Worm (Caenorhabditis elegans) whole organism, L1 larva: ENCODE data around the gene F26F12.5.

ENCODE experiments used
- aly-2 ChIP-seq: fragments of 150-350 bp; optimal IDR thresholded peaks from 2 replicates; lab custom pipeline; 2014; ENCODE audit warnings: missing biosample characterization, missing genetic modification characterization
- efl-3 ChIP-seq: fragments of 200-800 bp; sonication (Bioruptor generic); optimal IDR thresholded peaks from 2 replicates; lab custom pipeline; 2018; ENCODE audit warnings: mild to moderate bottlenecking, missing genetic modification characterization, missing compliant biosample characterization
- elt-2 ChIP-seq: sonication (generic microtip); optimal IDR thresholded peaks from 2 replicates; lab custom pipeline; 2016; ENCODE audit warnings: missing genetic modification characterization, mild to moderate bottlenecking, inconsistent platforms, missing compliant biosample characterization, missing genetic modification reagents
- hlh-17 ChIP-seq: fragments of 200-800 bp; sonication (Bioruptor generic); optimal IDR thresholded peaks from 2 replicates; lab custom pipeline; 2018; ENCODE audit warnings: missing genetic modification characterization, mild to moderate bottlenecking, missing compliant biosample characterization, moderate library complexity, borderline replicate concordance
- jun-1 ChIP-seq: fragments of 150-350 bp; optimal IDR thresholded peaks from 2 replicates; lab custom pipeline; 2014; ENCODE audit warnings: missing biosample characterization, missing genetic modification reagents, missing genetic modification characterization
- lin-15B ChIP-seq: fragments of 150-350 bp; sonication (generic microtip); optimal IDR thresholded peaks from 3 replicates; lab custom pipeline; 2014; ENCODE audit warnings: missing biosample characterization, missing genetic modification characterization
- lin-39 ChIP-seq: fragments of 150-350 bp; optimal IDR thresholded peaks from 2 replicates; lab custom pipeline; 2014; ENCODE audit warnings: missing biosample characterization, missing genetic modification reagents, missing genetic modification characterization
- mep-1 ChIP-seq: fragments of 150-350 bp; optimal IDR thresholded peaks from 2 replicates; lab custom pipeline; 2014; ENCODE audit warnings: missing biosample characterization, missing genetic modification characterization
- nhr-11 ChIP-seq: fragments of 150-350 bp; optimal IDR thresholded peaks from 2 replicates; lab custom pipeline; 2014; ENCODE audit warnings: missing biosample characterization, missing genetic modification characterization
- nhr-28 ChIP-seq: fragments of 150-350 bp; optimal IDR thresholded peaks from 2 replicates; lab custom pipeline; 2014; ENCODE audit warnings: missing biosample characterization, missing genetic modification characterization
- nhr-71 ChIP-seq: sonication (generic microtip); optimal IDR thresholded peaks from 2 replicates; lab custom pipeline; 2016; ENCODE audit warnings: mild to moderate bottlenecking, missing genetic modification characterization, moderate library complexity, missing compliant biosample characterization
- snpc-4 ChIP-seq: fragments of 150-350 bp; optimal IDR thresholded peaks from 2 replicates; lab custom pipeline; 2014; ENCODE audit warnings: missing biosample characterization, missing genetic modification characterization
- zag-1 ChIP-seq: fragments of 150-350 bp; optimal IDR thresholded peaks from 2 replicates; lab custom pipeline; 2014; ENCODE audit warnings: missing biosample characterization, missing genetic modification characterization
- ztf-11 ChIP-seq, 2 experiments: sonication (generic microtip); optimal IDR thresholded peaks; 2 replicates each; lab custom pipeline; 2016 to 2017; ENCODE audit warnings: missing genetic modification characterization in 2 of 2, missing biosample characterization in 1 of 2, missing compliant biosample characterization in 1 of 2

ce11 chrV:5851631-5852030 lies 13.4 kb downstream of the F26F12.5 start:
- no peak for TF ChIP-seq hlh-17 (GFP tag; lab: Kevin White, UChicago)
- peak; percentile 56 for TF ChIP-seq nhr-71 (tag; lab: Kevin White, UChicago)
- no peak for TF ChIP-seq ztf-11 (tag; optimal IDR thresholded peaks at IDR 0.05; lab: Kevin White, UChicago)
- no peak for TF ChIP-seq mep-1 (tag; lab: Kevin White, UChicago)
- TF ChIP-seq snpc-4, result no peak
- TF ChIP-seq zag-1 (tag; lab: Kevin White, UChicago), result no peak
- TF ChIP-seq lin-15B (tag; lab: Kevin White, UChicago), result no peak
- no peak for TF ChIP-seq aly-2 (tag; lab: Kevin White, UChicago)
- no peak for TF ChIP-seq nhr-11
- TF ChIP-seq lin-39 (tag; lab: Kevin White, UChicago), result no peak
- TF ChIP-seq efl-3, result no peak
- no peak for TF ChIP-seq elt-2 (tag; lab: Kevin White, UChicago)
- no peak for TF ChIP-seq nhr-28 (tag; lab: Kevin White, UChicago)
- no peak for TF ChIP-seq jun-1 (tag; lab: Kevin White, UChicago)
